Worm (Caenorhabditis elegans) whole organism, mixed stage, embryonic: ENCODE measurements around the gene M199.7.

Experiments
- drap-1 ChIP-seq: fragments of 200-800 bp; sonication (Bioruptor generic); optimal IDR thresholded peaks from 3 replicates; lab custom pipeline; 2018; ENCODE audit warnings: mild to moderate bottlenecking, missing genetic modification characterization, missing compliant biosample characterization
- elt-1 ChIP-seq: sonication (generic microtip); optimal IDR thresholded peaks from 2 replicates; lab custom pipeline; 2017; ENCODE audit warnings: missing genetic modification characterization, mild to moderate bottlenecking, missing compliant biosample characterization, antibody characterized with exemption, moderate library complexity, borderline replicate concordance; ENCODE audit not compliant: insufficient read depth
- lsy-2 ChIP-seq: fragments of 150-350 bp; optimal IDR thresholded peaks from 2 replicates; lab custom pipeline; 2014; ENCODE audit warnings: missing biosample characterization, missing genetic modification characterization
- nhr-237 ChIP-seq: fragments of 150-350 bp; optimal IDR thresholded peaks from 2 replicates; lab custom pipeline; 2014; ENCODE audit warnings: missing biosample characterization, missing genetic modification characterization
- nhr-28 ChIP-seq: fragments of 150-350 bp; optimal IDR thresholded peaks from 2 replicates; lab custom pipeline; 2014; ENCODE audit warnings: missing biosample characterization, missing genetic modification characterization
- nhr-76 ChIP-seq: sonication (generic microtip); optimal IDR thresholded peaks from 2 replicates; lab custom pipeline; 2017; ENCODE audit warnings: missing biosample characterization, missing genetic modification characterization
- unc-39 ChIP-seq: fragments of 150-350 bp; optimal IDR thresholded peaks from 2 replicates; lab custom pipeline; 2014; ENCODE audit warnings: missing biosample characterization, missing genetic modification characterization
- unc-62 ChIP-seq: fragments of 150-350 bp; optimal IDR thresholded peaks from 2 replicates; lab custom pipeline; 2014; ENCODE audit warnings: missing biosample characterization, missing genetic modification reagents, missing genetic modification characterization

DNA sequence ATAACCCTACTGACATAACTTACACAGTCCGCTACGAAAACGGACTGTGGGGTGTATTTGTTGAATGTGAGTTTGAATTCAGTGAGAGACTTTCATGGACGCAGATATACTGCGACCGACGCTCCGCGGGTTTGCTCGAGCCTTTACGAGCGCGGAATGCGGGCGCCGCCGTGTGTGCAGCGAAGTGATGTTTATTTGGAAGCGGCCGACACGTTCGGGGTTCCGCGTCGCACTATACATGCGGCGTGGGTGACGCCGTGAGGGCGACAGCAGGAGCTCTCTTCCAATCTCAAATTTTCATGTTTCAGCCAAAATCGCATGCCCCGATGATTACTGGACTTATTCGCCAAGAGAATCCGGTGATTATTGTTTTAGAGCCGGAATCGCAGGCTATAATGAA, 3.7 kb upstream of the M199.7 start:
- no peak for TF ChIP-seq nhr-237 (tag; lab: Kevin White, UChicago)
- no peak for TF ChIP-seq unc-39 (tag; lab: Kevin White, UChicago)
- no peak for TF ChIP-seq elt-1 (tag; lab: Kevin White, UChicago)
- no peak for TF ChIP-seq nhr-76 (tag; lab: Kevin White, UChicago)
- no peak for TF ChIP-seq nhr-28
- TF ChIP-seq drap-1, result no peak
- no peak for TF ChIP-seq unc-62 (GFP tag; lab: Kevin White, UChicago)
- TF ChIP-seq lsy-2 (tag; lab: Kevin White, UChicago), result no peak
